Worm (Caenorhabditis elegans): ENCODE data around the gene Y43B11AR.3.
A peak's percentile ranks its signal among the peaks of the same experiment; 100 is the strongest.

The Y43B11AR.3 gene

ce11 chrIV:7039476-7040261, 43.8 kb downstream of the Y43B11AR.3 start, which contains the start of the genes cogc-2 and klp-18 (continued):
- no peak for TF ChIP-seq lsy-27 (tag; optimal IDR thresholded peaks at IDR 0.05; ENCODE audit: borderline replicate concordance, insufficient read depth)
- peak; percentile 20 for TF ChIP-seq K12H6.12 (tag; optimal IDR thresholded peaks at IDR 0.05)

ce11 chrIV:7036790-7037189, 46.7 kb downstream of the Y43B11AR.3 start, which contains the start of gene ufl-1:
Gene ufl-1 (minus strand): TSS chrIV:7036859.
- TF ChIP-seq ZK185.1 (tag; optimal IDR thresholded peaks at IDR 0.05; ENCODE audit: poor library complexity, severe bottlenecking) (no peak), egrh-3 (GFP tag; IDR thresholded peaks at IDR 0.05) (no peak), unc-62 (GFP tag; optimal IDR thresholded peaks at IDR 0.05) (no peak), snpc-1.1 (tag; optimal IDR thresholded peaks at IDR 0.05; ENCODE audit: insufficient read depth) (no peak), nhr-120 (GFP tag; IDR thresholded peaks at IDR 0.05) (no peak), Y95B8A.8 (GFP tag; IDR thresholded peaks at IDR 0.05) (no peak), mes-4 (tag; optimal IDR thresholded peaks at IDR 0.05) (no peak), F39B2.1 (GFP tag; IDR thresholded peaks at IDR 0.05) (no peak), B0336.3 (GFP tag; IDR thresholded peaks at IDR 0.05) (no peak), F33H1.4 (GFP tag; IDR thresholded peaks at IDR 0.05) (no peak), F57A8.1 (GFP tag; optimal IDR thresholded peaks at IDR 0.05) (no peak), aptf-2 (GFP tag; conservative IDR thresholded peaks at IDR 0.05) (no peak), snpc-3.4 (tag; optimal IDR thresholded peaks at IDR 0.05) (no peak), ceh-91 (GFP tag; IDR thresholded peaks at IDR 0.05) (no peak), lin-54 (GFP tag; optimal IDR thresholded peaks at IDR 0.05) (no peak), Y53G8AR.9 (GFP tag; conservative IDR thresholded peaks at IDR 0.05) (no peak)

ce11 chrIV:7035823-7036222, 47.7 kb downstream of the Y43B11AR.3 start, which contains the start of gene C06G3.3:
Gene C06G3.3 (plus strand): TSS chrIV:7036123.
- TF ChIP-seq ztf-28 (GFP tag; IDR thresholded peaks at IDR 0.05) (no peak), repo-1 (tag; optimal IDR thresholded peaks at IDR 0.05) (no peak), attf-6 (GFP tag; IDR thresholded peaks at IDR 0.05) (no peak), fkh-3 (tag; optimal IDR thresholded peaks at IDR 0.05) (no peak), F52B5.7 (tag; optimal IDR thresholded peaks at IDR 0.05) (no peak), lin-26 (GFP tag; IDR thresholded peaks at IDR 0.05) (no peak), F57A8.1 (GFP tag; optimal IDR thresholded peaks at IDR 0.05) (no peak), lir-1 (GFP tag; conservative IDR thresholded peaks at IDR 0.05) (no peak), hsf-1 (GFP tag; IDR thresholded peaks at IDR 0.05) (no peak), atf-7 (tag; optimal IDR thresholded peaks at IDR 0.05) (no peak), lag-1 (GFP tag; IDR thresholded peaks at IDR 0.05) (no peak), F57C9.4 (tag; optimal IDR thresholded peaks at IDR 0.05) (no peak), tbx-9 (tag; optimal IDR thresholded peaks at IDR 0.05; ENCODE audit: borderline replicate concordance) (no peak), dpff-1 (tag; optimal IDR thresholded peaks at IDR 0.05) (no peak), attf-5 (GFP tag; optimal IDR thresholded peaks at IDR 0.05) (no peak), egl-44 (GFP tag; IDR thresholded peaks at IDR 0.05) (no peak), sea-2 (GFP tag; IDR thresholded peaks at IDR 0.05) (no peak), cebp-1 (GFP tag; IDR thresholded peaks at IDR 0.05) (no peak), cebp-1 (tag; optimal IDR thresholded peaks at IDR 0.05) (no peak)
